Fruit fly (Drosophila melanogaster) whole organism, embryonic: Measurements from ENCODE around the gene CG13062.

ENCODE experiments used
- Abd-B ChIP-seq: fragments of 200-800 bp; sonication (Bioruptor generic); optimal IDR thresholded peaks from 2 replicates; lab custom pipeline; 2018; ENCODE audit warnings: missing biosample characterization, mild to moderate bottlenecking, missing genetic modification characterization, moderate library complexity
- Blimp-1 ChIP-seq: fragments of 200-800 bp; sonication (Bioruptor generic); optimal IDR thresholded peaks from 3 replicates; lab custom pipeline; 2018; ENCODE audit warnings: missing biosample characterization, missing genetic modification characterization, mild to moderate bottlenecking, moderate library complexity, missing genetic modification reagents
- CG10321 ChIP-seq: fragments of 200-800 bp; sonication (Bioruptor generic); IDR thresholded peaks from 2 replicates; pipeline ENCODE4 v1.3.6; 2022; ENCODE audit warnings: missing biosample characterization, missing genetic modification characterization
- CG10543 ChIP-seq: fragments of 200-800 bp; sonication (Bioruptor generic); optimal IDR thresholded peaks from 3 replicates; lab custom pipeline; 2017; ENCODE audit warnings: missing biosample characterization, mild to moderate bottlenecking, missing genetic modification characterization, moderate library complexity
- CG11247 ChIP-seq: fragments of 200-800 bp; sonication (Bioruptor generic); IDR thresholded peaks from 2 replicates; pipeline ENCODE4 v1.3.6; 2022; ENCODE audit warnings: missing biosample characterization, missing genetic modification characterization
- CG13287 ChIP-seq: fragments of 200-800 bp; sonication (Bioruptor generic); IDR thresholded peaks from 2 replicates; pipeline ENCODE4 v1.3.6; 2022; ENCODE audit warnings: missing biosample characterization, missing genetic modification characterization; ENCODE audit not compliant: partially characterized antibody
- CG13894 ChIP-seq: fragments of 200-800 bp; sonication (Bioruptor generic); optimal IDR thresholded peaks from 3 replicates; lab custom pipeline; 2018; ENCODE audit warnings: missing biosample characterization, mild to moderate bottlenecking, missing genetic modification characterization, moderate library complexity
- CG14710 ChIP-seq: fragments of 200-800 bp; sonication (Bioruptor generic); optimal IDR thresholded peaks from 3 replicates; lab custom pipeline; 2019; ENCODE audit warnings: missing biosample characterization, mild to moderate bottlenecking, missing genetic modification characterization, moderate library complexity
- CG17328 ChIP-seq: fragments of 200-800 bp; sonication (Bioruptor generic); IDR thresholded peaks from 2 replicates; pipeline ENCODE4 v1.3.6; 2022; ENCODE audit warnings: missing biosample characterization, missing genetic modification characterization
- CG1832 ChIP-seq: fragments of 200-800 bp; sonication (Bioruptor generic); optimal IDR thresholded peaks from 2 replicates; lab custom pipeline; 2017; ENCODE audit warnings: missing biosample characterization, mild to moderate bottlenecking, missing genetic modification characterization, inconsistent platforms
- CG2120 ChIP-seq: fragments of 200-800 bp; sonication (Bioruptor generic); optimal IDR thresholded peaks from 3 replicates; lab custom pipeline; 2016; ENCODE audit warnings: missing biosample characterization, missing genetic modification characterization
- CG3163 ChIP-seq: fragments of 200-800 bp; sonication (Bioruptor generic); optimal IDR thresholded peaks from 3 replicates; lab custom pipeline; 2016; ENCODE audit warnings: missing biosample characterization, missing genetic modification characterization
- CG4617 ChIP-seq: fragments of 200-800 bp; sonication (Bioruptor generic); optimal IDR thresholded peaks from 3 replicates; lab custom pipeline; 2016; ENCODE audit warnings: missing biosample characterization, missing genetic modification characterization, borderline replicate concordance
- CG4854 ChIP-seq: fragments of 200-800 bp; sonication (Bioruptor generic); optimal IDR thresholded peaks from 2 replicates; lab custom pipeline; 2016; ENCODE audit warnings: missing biosample characterization, missing genetic modification characterization, inconsistent platforms
- CG6791 ChIP-seq: fragments of 200-800 bp; sonication (Bioruptor generic); IDR thresholded peaks from 3 replicates; pipeline ENCODE4 v1.3.6; 2022; ENCODE audit warnings: missing biosample characterization, missing genetic modification characterization; ENCODE audit not compliant: partially characterized antibody
- CG8478 ChIP-seq: fragments of >200 bp; optimal IDR thresholded peaks from 2 replicates; lab custom pipeline; 2018
- CG9215 ChIP-seq: fragments of 200-800 bp; sonication (Bioruptor generic); IDR thresholded peaks from 2 replicates; pipeline ENCODE4 v1.3.6; 2022; ENCODE audit warnings: missing biosample characterization, missing genetic modification characterization
- CG9609 ChIP-seq: fragments of 200-800 bp; sonication (Bioruptor generic); optimal IDR thresholded peaks from 3 replicates; lab custom pipeline; 2016; ENCODE audit warnings: missing biosample characterization, missing genetic modification characterization
- Camta ChIP-seq: fragments of 200-800 bp; sonication (Bioruptor generic); optimal IDR thresholded peaks from 2 replicates; lab custom pipeline; 2016; ENCODE audit warnings: missing biosample characterization, missing genetic modification characterization
- Dll ChIP-seq: fragments of 200-800 bp; sonication (Bioruptor generic); IDR thresholded peaks from 4 replicates; pipeline ENCODE4 v1.3.6; 2022; ENCODE audit warnings: missing biosample characterization, missing genetic modification characterization; ENCODE audit not compliant: partially characterized antibody
- Dp ChIP-seq: fragments of 200-800 bp; sonication (Bioruptor generic); optimal IDR thresholded peaks from 2 replicates; lab custom pipeline; 2018; ENCODE audit warnings: missing biosample characterization, mild to moderate bottlenecking, missing genetic modification characterization, moderate library complexity
- MESR4 ChIP-seq: fragments of 200-800 bp; sonication (Bioruptor generic); optimal IDR thresholded peaks from 2 replicates; lab custom pipeline; 2018; ENCODE audit warnings: missing biosample characterization, mild to moderate bottlenecking, missing genetic modification characterization, moderate library complexity
- Max ChIP-seq: fragments of 200-800 bp; sonication (Bioruptor generic); optimal IDR thresholded peaks from 2 replicates; lab custom pipeline; 2016; ENCODE audit warnings: missing biosample characterization, mild to moderate bottlenecking, missing genetic modification characterization
- Med ChIP-seq: fragments of 200-800 bp; sonication (Bioruptor generic); peaks from one replicate; lab custom pipeline; 2016; ENCODE audit warnings: missing biosample characterization, missing genetic modification characterization, mild to moderate bottlenecking, inconsistent platforms, moderate library complexity
- Myb ChIP-seq: fragments of 200-800 bp; sonication (Bioruptor generic); optimal IDR thresholded peaks from 2 replicates; lab custom pipeline; 2016; ENCODE audit warnings: missing biosample characterization, missing genetic modification characterization
- Pdp1 ChIP-seq, 2 experiments: fragments of 200-800 bp; sonication (Bioruptor generic); optimal IDR thresholded peaks; 3 replicates each; lab custom pipeline; 2016; ENCODE audit warnings: missing biosample characterization in 2 of 2, missing genetic modification characterization in 2 of 2, mild to moderate bottlenecking in 1 of 2, moderate library complexity in 1 of 2
- Scr ChIP-seq: fragments of 200-800 bp; sonication (Bioruptor generic); IDR thresholded peaks from 2 replicates; pipeline ENCODE4 v1.3.6; 2022; ENCODE audit warnings: missing biosample characterization, missing genetic modification characterization; ENCODE audit not compliant: partially characterized antibody
- YL-1 ChIP-seq: fragments of 200-800 bp; sonication (Bioruptor generic); optimal IDR thresholded peaks from 3 replicates; lab custom pipeline; 2017; ENCODE audit warnings: missing biosample characterization, mild to moderate bottlenecking, missing genetic modification characterization
- bbx ChIP-seq: fragments of 200-800 bp; sonication (Bioruptor generic); IDR thresholded peaks from 2 replicates; pipeline ENCODE4 v1.3.6; 2022; ENCODE audit warnings: missing biosample characterization, missing genetic modification characterization; ENCODE audit not compliant: partially characterized antibody
- bowl ChIP-seq: fragments of 200-800 bp; sonication (Bioruptor generic); IDR thresholded peaks from 2 replicates; pipeline ENCODE4 v1.3.6; 2022; ENCODE audit warnings: missing biosample characterization, missing genetic modification characterization
- bsh ChIP-seq, 2 experiments: fragments of 200-800 bp; sonication (Bioruptor generic); optimal IDR thresholded peaks; 2 replicates each; lab custom pipeline; 2017 to 2018; ENCODE audit warnings: mild to moderate bottlenecking in 2 of 2, missing biosample characterization in 2 of 2, missing genetic modification characterization in 2 of 2, moderate library complexity in 1 of 2
- chinmo ChIP-seq: fragments of 200-800 bp; sonication (Bioruptor generic); IDR thresholded peaks from 4 replicates; pipeline ENCODE4 v1.3.6; 2022; ENCODE audit warnings: missing biosample characterization, missing genetic modification characterization; ENCODE audit not compliant: partially characterized antibody
- ci ChIP-seq: fragments of 200-800 bp; sonication (Bioruptor generic); IDR thresholded peaks from 3 replicates; pipeline ENCODE4 v1.3.6; 2022; ENCODE audit warnings: missing biosample characterization, missing genetic modification characterization
- croc ChIP-seq: fragments of 200-800 bp; sonication (Bioruptor generic); conservative IDR thresholded peaks from 3 replicates; pipeline ENCODE4 v1.3.6; 2022; ENCODE audit warnings: missing biosample characterization, missing genetic modification characterization
- crp ChIP-seq, 2 experiments: fragments of 200-800 bp; sonication (Bioruptor generic); optimal IDR thresholded peaks; 2 replicates in 1 of 2; 3 replicates in 1 of 2; lab custom pipeline; 2017; ENCODE audit warnings: missing biosample characterization in 2 of 2, missing genetic modification characterization in 2 of 2, mild to moderate bottlenecking in 1 of 2, moderate library complexity in 1 of 2
- emc ChIP-seq: fragments of 200-800 bp; sonication (Bioruptor generic); optimal IDR thresholded peaks from 2 replicates; lab custom pipeline; 2016; ENCODE audit warnings: missing biosample characterization, missing genetic modification characterization
- kah ChIP-seq: fragments of 200-800 bp; sonication (Bioruptor generic); optimal IDR thresholded peaks from 2 replicates; lab custom pipeline; 2018; ENCODE audit warnings: missing biosample characterization, mild to moderate bottlenecking, missing genetic modification characterization
- oc ChIP-seq: fragments of 200-800 bp; sonication (Bioruptor generic); optimal IDR thresholded peaks from 2 replicates; lab custom pipeline; 2018; ENCODE audit warnings: missing biosample characterization, mild to moderate bottlenecking, missing genetic modification characterization, moderate library complexity
- onecut ChIP-seq: fragments of 200-800 bp; sonication (Bioruptor generic); IDR thresholded peaks from 2 replicates; pipeline ENCODE4 v1.3.6; 2022; ENCODE audit warnings: missing biosample characterization, missing genetic modification characterization
- pzg ChIP-seq: fragments of 200-800 bp; sonication (Bioruptor generic); optimal IDR thresholded peaks from 3 replicates; lab custom pipeline; 2018; ENCODE audit warnings: missing biosample characterization, mild to moderate bottlenecking, missing genetic modification characterization, moderate library complexity
- ro ChIP-seq: fragments of 200-800 bp; sonication (Bioruptor generic); IDR thresholded peaks from 2 replicates; pipeline ENCODE4 v1.3.6; 2022; ENCODE audit warnings: missing biosample characterization, missing genetic modification characterization
- slbo ChIP-seq: fragments of 200-800 bp; sonication (Bioruptor generic); IDR thresholded peaks from 2 replicates; pipeline ENCODE4 v1.3.6; 2022; ENCODE audit warnings: missing biosample characterization, missing genetic modification characterization
- stwl ChIP-seq: fragments of 200-800 bp; sonication (Bioruptor generic); optimal IDR thresholded peaks from 3 replicates; lab custom pipeline; 2018; ENCODE audit warnings: missing biosample characterization, mild to moderate bottlenecking, missing genetic modification characterization, moderate library complexity
- tgo ChIP-seq: fragments of 200-800 bp; sonication (Bioruptor generic); IDR thresholded peaks from 3 replicates; pipeline ENCODE4 v1.3.6; 2022; ENCODE audit warnings: missing biosample characterization, missing genetic modification characterization
- trem ChIP-seq: fragments of 200-800 bp; optimal IDR thresholded peaks from 3 replicates; lab custom pipeline; 2019; ENCODE audit warnings: missing biosample characterization, mild to moderate bottlenecking, missing genetic modification characterization, moderate library complexity
- tx ChIP-seq: fragments of 200-800 bp; sonication (Bioruptor generic); optimal IDR thresholded peaks from 2 replicates; lab custom pipeline; 2016; ENCODE audit warnings: missing biosample characterization, missing genetic modification characterization
- zfh1 ChIP-seq: fragments of 200-800 bp; sonication (Bioruptor generic); IDR thresholded peaks from 3 replicates; pipeline ENCODE4 v1.3.6; 2022; ENCODE audit warnings: missing biosample characterization, missing genetic modification characterization

CG13062 gene

DNA sequence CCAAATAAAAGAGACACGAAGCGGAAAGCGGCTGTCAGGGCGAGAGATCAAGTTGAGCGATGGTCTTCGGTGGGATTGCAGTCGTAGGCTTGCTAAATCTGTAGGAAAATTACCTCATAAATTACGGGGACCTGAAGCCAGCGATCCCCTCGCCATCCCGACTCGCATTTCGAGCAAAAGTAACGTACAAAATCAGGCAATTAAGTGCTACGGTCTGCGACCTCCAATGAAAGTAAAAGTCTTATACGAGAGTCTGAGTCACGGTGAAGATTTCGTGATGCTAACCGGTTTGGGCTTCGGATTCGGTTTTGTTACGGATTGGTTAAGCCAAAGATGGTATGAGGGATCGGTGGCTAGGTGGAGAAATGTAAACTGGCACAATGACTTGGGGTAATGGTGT, 25.8 kb downstream of the CG13062 start:
- TF ChIP-seq CG8478 (lab: Kevin White, UChicago), result no peak
- TF ChIP-seq zfh1, result no peak
- no peak for TF ChIP-seq emc (GFP tag; lab: Kevin White, UChicago)
- TF ChIP-seq CG3163 (GFP tag; lab: Kevin White, UChicago), result no peak
- no peak for TF ChIP-seq ci (GFP tag; lab: Robert Waterston, UW)
- no peak for TF ChIP-seq CG14710 (tag; lab: Kevin White, UChicago)
- no peak for TF ChIP-seq kah (GFP tag; lab: Kevin White, UChicago)
- TF ChIP-seq Camta (GFP tag; lab: Kevin White, UChicago), result no peak
- TF ChIP-seq oc (tag; lab: Kevin White, UChicago), result peak; percentile 16
- no peak for TF ChIP-seq bowl
- no peak for TF ChIP-seq trem (tag; lab: Kevin White, UChicago)
- TF ChIP-seq Blimp-1, result peak; percentile 98
- TF ChIP-seq chinmo, result no peak
- TF ChIP-seq tgo (GFP tag; lab: Robert Waterston, UW), result no peak

DNA sequence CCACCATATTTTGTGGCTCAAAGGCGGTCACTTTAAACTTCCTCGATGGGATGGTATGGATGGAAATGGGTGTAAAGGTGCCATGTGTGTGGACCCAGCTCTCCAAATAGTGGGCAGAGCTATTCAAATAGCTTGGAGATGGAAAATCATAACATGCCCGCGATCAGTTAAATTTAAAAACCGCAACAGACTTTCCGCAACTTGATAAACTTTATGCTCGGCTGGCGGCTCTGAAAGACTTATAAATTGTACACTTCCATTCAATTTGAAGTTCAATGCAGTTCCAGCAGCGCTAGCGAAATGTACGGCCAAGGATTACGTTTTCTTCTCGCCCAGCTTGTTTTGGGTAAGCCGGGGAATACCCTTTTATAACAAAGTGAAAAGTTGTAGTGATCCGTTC, 31.9 kb downstream of the CG13062 start, which contains the start of gene CG33257:
Gene CG33257 (plus strand): TSS at position 301 of the 400 bp plus-strand sequence.
- TF ChIP-seq CG17328 (GFP tag; lab: Robert Waterston, UW) (no peak), Scr (GFP tag; lab: Robert Waterston, UW) (no peak), CG2120 (GFP tag; lab: Kevin White, UChicago) (no peak), croc (GFP tag; lab: Robert Waterston, UW) (no peak), CG11247 (GFP tag; lab: Robert Waterston, UW) (no peak), tx (GFP tag; lab: Kevin White, UChicago) (no peak)

DNA sequence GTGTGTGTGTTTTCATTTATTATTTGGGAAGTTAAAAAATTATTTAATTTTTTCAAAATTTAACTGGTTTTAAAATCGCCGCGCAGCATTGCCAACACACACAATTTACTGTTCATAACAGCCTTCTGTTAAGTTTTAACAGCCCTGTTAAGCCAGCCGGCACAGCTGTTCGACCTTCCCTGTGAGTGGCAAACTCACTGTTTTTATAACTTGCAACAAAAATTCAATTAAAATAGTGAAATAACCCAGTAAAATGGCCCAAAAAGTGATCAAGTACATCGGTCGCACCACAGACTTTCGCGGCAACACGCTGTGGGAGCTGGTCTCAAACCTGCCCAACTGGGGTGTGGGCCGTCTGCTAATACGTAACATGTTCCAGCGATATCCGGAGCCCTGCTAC, 33.8 kb downstream of the CG13062 start, which contains the start of gene mRpS34:
Gene mRpS34 (plus strand): TSS at position 161 of the 400 bp plus-strand sequence.
- TF ChIP-seq stwl (tag; lab: Kevin White, UChicago) (peak; percentile 55), CG10543 (GFP tag; lab: Kevin White, UChicago) (no peak), bowl (no peak), bsh (GFP tag; optimal IDR thresholded peaks at IDR 0.05; lab: Kevin White, UChicago) (no peak), CG6791 (peak; percentile 23; the same call in 1 of the 3 replicates), slbo (GFP tag; lab: Robert Waterston, UW) (no peak), CG13894 (tag; lab: Kevin White, UChicago) (no peak), trem (tag; lab: Kevin White, UChicago) (peak; percentile 63), crp (GFP tag; optimal IDR thresholded peaks at IDR 0.05; lab: Kevin White, UChicago) (peak; percentile 31 to 87), Pdp1 (GFP tag; optimal IDR thresholded peaks at IDR 0.05; lab: Kevin White, UChicago) (peak in 1 of 2 experiments; percentile 85), onecut (GFP tag; lab: Robert Waterston, UW) (no peak), CG4617 (peak; percentile 52), CG13287 (GFP tag; lab: Robert Waterston, UW) (peak; percentile 36), Dp (GFP tag; lab: Kevin White, UChicago) (peak; percentile 66), Med (peak; percentile 39), Max (no peak), CG9609 (GFP tag; lab: Kevin White, UChicago) (no peak), pzg (GFP tag; lab: Kevin White, UChicago) (peak; percentile 46), CG8478 (lab: Kevin White, UChicago) (no peak), Abd-B (GFP tag; lab: Kevin White, UChicago) (no peak), ro (no peak), YL-1 (GFP tag; lab: Kevin White, UChicago) (peak; percentile 51), CG4854 (GFP tag; lab: Kevin White, UChicago) (no peak), Dll (GFP tag; lab: Robert Waterston, UW) (peak; percentile 53; the same call in 1 of the 4 replicates), bbx (GFP tag; lab: Robert Waterston, UW) (peak; percentile 19; the same call in 1 of the 2 replicates), CG1832 (GFP tag; lab: Kevin White, UChicago) (no peak), MESR4 (GFP tag; lab: Kevin White, UChicago) (peak; percentile 81), Myb (GFP tag; lab: Kevin White, UChicago) (peak; percentile 89), CG10321 (GFP tag; lab: Robert Waterston, UW) (no peak), CG9215 (GFP tag; lab: Robert Waterston, UW) (peak; percentile 90)
